Worm (Caenorhabditis elegans) whole organism, L4/young adult: ENCODE measurements around the gene F22E12.3.

Experiments used
- W03F9.2 ChIP-seq: fragments of 150-350 bp; optimal IDR thresholded peaks from 2 replicates; lab custom pipeline; 2014; ENCODE audit warnings: missing biosample characterization, missing genetic modification characterization
- dao-5 ChIP-seq: sonication (generic microtip); optimal IDR thresholded peaks from 2 replicates; lab custom pipeline; 2016; ENCODE audit warnings: missing genotype, missing genetic modification characterization, moderate library complexity, missing compliant biosample characterization
- him-1 ChIP-seq: sonication (generic microtip); optimal IDR thresholded peaks from 2 replicates; lab custom pipeline; 2016; ENCODE audit warnings: missing genotype, missing genetic modification reagents, missing genetic modification characterization, missing compliant biosample characterization

DNA sequence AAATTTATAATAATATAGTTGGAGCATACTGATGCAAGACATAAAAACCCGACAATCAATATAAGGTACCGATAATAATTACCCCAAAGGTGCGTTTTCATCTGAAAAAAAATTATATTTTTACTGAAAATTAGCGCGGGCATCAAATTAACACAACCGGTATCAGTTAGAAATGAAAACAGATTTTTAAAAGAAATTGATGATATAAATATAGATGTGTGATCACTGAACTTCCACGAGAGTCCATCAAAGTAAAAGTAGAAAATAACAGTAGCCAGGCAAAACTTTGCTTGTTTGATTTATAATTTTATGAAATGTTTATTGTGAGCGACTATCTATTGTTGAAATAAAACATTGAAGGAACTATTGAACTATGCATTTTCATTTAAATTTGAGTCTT is 38.1 kb upstream of the F22E12.3 start, which contains the start of gene C35A5.3:
- TF ChIP-seq him-1 (tag; lab: Kevin White, UChicago): no peak
- no peak for TF ChIP-seq W03F9.2 (tag; lab: Kevin White, UChicago)
- TF ChIP-seq dao-5: no peak
